Worm (Caenorhabditis elegans): ENCODE results near the gene srh-266.

- TF ChIP-seq nhr-6 (tag; optimal IDR thresholded peaks at IDR 0.05), result no peak
- TF ChIP-seq F13H6.1 (tag; optimal IDR thresholded peaks at IDR 0.05), result no peak
These were observed 11.5 kb downstream of the srh-266 start for ce11 chrV:676090-676489.

All from whole organism, L2 larva.